Fruit fly (Drosophila melanogaster): Measurements from ENCODE around the gene shop.

The shop gene

DNA sequence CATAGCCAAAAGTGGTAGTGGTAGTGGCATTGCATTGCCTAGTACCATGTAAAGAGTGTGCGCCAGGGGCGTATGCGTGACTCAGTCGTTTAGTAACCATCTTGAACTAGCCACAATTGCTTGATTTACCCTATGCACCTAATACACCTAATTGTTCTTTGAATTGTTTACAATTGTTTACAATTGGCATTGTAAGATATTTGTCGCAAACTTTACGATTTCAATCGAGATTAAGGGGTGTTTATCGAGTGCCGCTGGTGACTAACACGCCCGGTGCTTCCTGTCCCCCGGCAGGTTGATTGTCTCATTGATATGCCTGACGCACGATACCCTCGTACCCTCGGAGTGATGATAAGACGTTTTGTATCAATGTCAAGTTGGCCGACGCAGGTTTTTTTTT lies 11.3 kb downstream of the shop start (continued):
- TF ChIP-seq PHDP (tag; optimal IDR thresholded peaks at IDR 0.05): peak; percentile 22
- TF ChIP-seq Adf1 (GFP tag; IDR thresholded peaks at IDR 0.05): no peak
- TF ChIP-seq Fer3 (tag; optimal IDR thresholded peaks at IDR 0.05): no peak
- no peak for TF ChIP-seq CG2202 (tag; optimal IDR thresholded peaks at IDR 0.05)
- no peak for TF ChIP-seq D19B (GFP tag; optimal IDR thresholded peaks at IDR 0.05)
- TF ChIP-seq CG10274 (GFP tag; optimal IDR thresholded peaks at IDR 0.05): no peak
- peak; percentile 72; the same call in 1 of the 3 replicates for TF ChIP-seq jigr1 (GFP tag; IDR thresholded peaks at IDR 0.05)
- peak; percentile 18 for TF ChIP-seq nerfin-1 (tag; optimal IDR thresholded peaks at IDR 0.05)
- no peak for TF ChIP-seq gcm2 (GFP tag; optimal IDR thresholded peaks at IDR 0.05)
- peak; percentile 60 for TF ChIP-seq Drgx (GFP tag; IDR thresholded peaks at IDR 0.05)
- no peak for TF ChIP-seq danr (GFP tag; IDR thresholded peaks at IDR 0.05)
- no peak for TF ChIP-seq Hey (tag; optimal IDR thresholded peaks at IDR 0.05)
- no peak for TF ChIP-seq stwl (tag; optimal IDR thresholded peaks at IDR 0.05)
- TF ChIP-seq CG15269 (tag; optimal IDR thresholded peaks at IDR 0.05): peak; percentile 67
- TF ChIP-seq bsh (GFP tag; optimal IDR thresholded peaks at IDR 0.05): peak in 1 of 2 experiments; percentile 42
- peak; percentile 3 for TF ChIP-seq schlank (tag; optimal IDR thresholded peaks at IDR 0.05)
- TF ChIP-seq Bdp1 (GFP tag; optimal IDR thresholded peaks at IDR 0.05): peak; percentile 17
- TF ChIP-seq row (GFP tag; IDR thresholded peaks at IDR 0.05): peak; percentile 86
- no peak for TF ChIP-seq luna (GFP tag; optimal IDR thresholded peaks at IDR 0.05)
- TF ChIP-seq slbo (GFP tag; IDR thresholded peaks at IDR 0.05): peak; percentile 51
- peak; percentile 62; the same call in 2 of the 3 replicates for TF ChIP-seq CG14050 (GFP tag; IDR thresholded peaks at IDR 0.05)
- no peak for TF ChIP-seq gt (GFP tag; IDR thresholded peaks at IDR 0.05)
- no peak for TF ChIP-seq Taf1 (GFP tag; IDR thresholded peaks at IDR 0.05)
- TF ChIP-seq tio (GFP tag; optimal IDR thresholded peaks at IDR 0.05): peak; percentile 17
- TF ChIP-seq pnt (GFP tag; optimal IDR thresholded peaks at IDR 0.05): no peak
- TF ChIP-seq CG11398 (GFP tag; optimal IDR thresholded peaks at IDR 0.05): peak; percentile 20
- TF ChIP-seq CG17802 (tag; optimal IDR thresholded peaks at IDR 0.05): no peak
- TF ChIP-seq Gsc (GFP tag; IDR thresholded peaks at IDR 0.05): no peak
- peak; percentile 1 for TF ChIP-seq run (tag; optimal IDR thresholded peaks at IDR 0.05)
- peak; percentile 67 for TF ChIP-seq CG14441 (GFP tag; IDR thresholded peaks at IDR 0.05)
- no peak for TF ChIP-seq onecut (GFP tag; IDR thresholded peaks at IDR 0.05)
- TF ChIP-seq ro (GFP tag; IDR thresholded peaks at IDR 0.05): 0 out of 2 replicates have a peak, but pooled peaks have one; percentile 22
- TF ChIP-seq CG6813 (GFP tag; optimal IDR thresholded peaks at IDR 0.05): no peak
- TF ChIP-seq CG10543 (GFP tag; optimal IDR thresholded peaks at IDR 0.05): peak; percentile 69
- TF ChIP-seq Aef1 (GFP tag; IDR thresholded peaks at IDR 0.05): no peak
- TF ChIP-seq CG17568 (GFP tag; optimal IDR thresholded peaks at IDR 0.05): no peak
- no peak for TF ChIP-seq CG1832 (GFP tag; optimal IDR thresholded peaks at IDR 0.05)
- TF ChIP-seq p53 (GFP tag; optimal IDR thresholded peaks at IDR 0.05): no peak
- TF ChIP-seq CG8765 (GFP tag; IDR thresholded peaks at IDR 0.05): no peak
- TF ChIP-seq Kr (GFP tag; optimal IDR thresholded peaks at IDR 0.05): no peak
- TF ChIP-seq unc-4 (GFP tag; IDR thresholded peaks at IDR 0.05; ENCODE audit: partially characterized antibody): no peak
- TF ChIP-seq ind (GFP tag; optimal IDR thresholded peaks at IDR 0.05): no peak
- TF ChIP-seq CG14965 (GFP tag; optimal IDR thresholded peaks at IDR 0.05; ENCODE audit: borderline replicate concordance): no peak
- TF ChIP-seq cad (GFP tag; optimal IDR thresholded peaks at IDR 0.05): no peak
- peak; percentile 28 for TF ChIP-seq Chrac-16 (GFP tag; optimal IDR thresholded peaks at IDR 0.05)
- TF ChIP-seq Fer1 (GFP tag; optimal IDR thresholded peaks at IDR 0.05): no peak
- peak; percentile 22 for TF ChIP-seq Camta (GFP tag; optimal IDR thresholded peaks at IDR 0.05)
- TF ChIP-seq CG13894 (tag; optimal IDR thresholded peaks at IDR 0.05): no peak
- no peak for TF ChIP-seq gfzf (GFP tag; optimal IDR thresholded peaks at IDR 0.05)
- TF ChIP-seq cas (GFP tag; IDR thresholded peaks at IDR 0.05): no peak
- no peak for TF ChIP-seq ato (GFP tag; IDR thresholded peaks at IDR 0.05; ENCODE audit: partially characterized antibody)
- no peak for TF ChIP-seq CG9797 (GFP tag; optimal IDR thresholded peaks at IDR 0.05)
